Worm (Caenorhabditis elegans) whole organism, mixed stage, embryonic: ENCODE results near the gene kcnl-1.

Experiments
- elt-1 ChIP-seq: sonication (generic microtip); optimal IDR thresholded peaks from 2 replicates; lab custom pipeline; 2017; ENCODE audit warnings: missing genetic modification characterization, mild to moderate bottlenecking, missing compliant biosample characterization, antibody characterized with exemption, moderate library complexity, borderline replicate concordance; ENCODE audit not compliant: insufficient read depth
- flh-1 ChIP-seq: fragments of 200-800 bp; sonication (Bioruptor generic); optimal IDR thresholded peaks from 2 replicates; lab custom pipeline; 2018; ENCODE audit warnings: mild to moderate bottlenecking, missing genetic modification characterization, moderate library complexity, missing compliant biosample characterization
- snpc-4 ChIP-seq: fragments of 150-350 bp; optimal IDR thresholded peaks from 2 replicates; lab custom pipeline; 2014; ENCODE audit warnings: missing biosample characterization, missing genetic modification characterization
- sptf-1 ChIP-seq: sonication (generic microtip); optimal IDR thresholded peaks from 2 replicates; lab custom pipeline; 2017; ENCODE audit warnings: mild to moderate bottlenecking, missing genetic modification characterization, moderate library complexity, missing compliant biosample characterization

DNA sequence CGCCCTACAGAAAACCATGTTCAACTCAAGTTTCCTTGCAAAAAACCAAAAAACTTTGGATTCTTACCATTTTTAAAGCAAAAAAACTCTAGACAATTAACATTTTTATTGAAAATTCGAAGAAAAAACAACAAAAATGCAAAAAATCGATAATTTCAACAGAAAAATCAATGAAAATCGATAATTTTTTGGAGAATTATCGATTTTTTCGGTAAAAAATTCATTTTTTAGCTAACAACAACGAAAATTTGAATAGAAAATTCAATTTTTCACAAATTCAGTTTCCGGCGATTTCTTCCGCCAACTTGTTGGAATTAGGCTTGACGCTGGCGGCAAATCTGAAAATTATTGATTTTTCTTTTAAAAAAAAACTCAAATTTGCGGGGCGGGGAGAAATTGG lies 67.8 kb downstream of the kcnl-1 start:
- TF ChIP-seq elt-1 (tag; lab: Kevin White, UChicago) (no peak), sptf-1 (tag; lab: Kevin White, UChicago) (no peak), snpc-4 (no peak), flh-1 (GFP tag; lab: Kevin White, UChicago) (no peak)
